Fruit fly (Drosophila melanogaster): Measurements from ENCODE around the gene CG4198.

CG4198 gene

DNA sequence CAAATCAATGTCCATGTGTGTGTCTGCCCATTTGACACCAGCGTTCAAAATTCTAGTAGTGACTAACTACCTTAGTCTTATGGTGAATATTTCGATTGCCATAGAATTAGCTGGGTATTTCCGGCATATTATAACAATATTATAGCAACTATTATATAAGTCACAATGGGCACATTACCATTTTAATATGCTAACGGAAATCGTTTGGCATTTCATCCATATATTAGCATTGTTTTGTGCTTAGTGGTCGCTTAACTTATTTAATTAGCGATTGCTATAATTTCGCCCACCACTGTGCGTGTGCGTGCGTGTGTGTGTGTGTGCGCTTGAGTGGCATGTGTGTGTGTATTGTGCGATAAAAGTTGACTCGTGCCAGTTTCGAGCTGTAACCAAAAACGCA lies 23.7 kb downstream of the CG4198 start (continued):
- peak; percentile 67 for TF ChIP-seq Hmr (GFP tag; optimal IDR thresholded peaks at IDR 0.05)
- peak; percentile 44 for TF ChIP-seq CG9727 (GFP tag; optimal IDR thresholded peaks at IDR 0.05)
- peak; percentile 12 for TF ChIP-seq CrebB (tag; optimal IDR thresholded peaks at IDR 0.05)
- peak; percentile 5 for TF ChIP-seq CG4328 (GFP tag; optimal IDR thresholded peaks at IDR 0.05)
- TF ChIP-seq CG11093 (GFP tag; IDR thresholded peaks at IDR 0.05): no peak
- peak; percentile 9 for TF ChIP-seq Usf (GFP tag; optimal IDR thresholded peaks at IDR 0.05)
- TF ChIP-seq ewg (GFP tag; optimal IDR thresholded peaks at IDR 0.05): peak; percentile 13
- TF ChIP-seq CG5180 (GFP tag; optimal IDR thresholded peaks at IDR 0.05): peak; percentile 17
- TF ChIP-seq CG8924 (tag; optimal IDR thresholded peaks at IDR 0.05): peak; percentile 42
- peak; percentile 9 for TF ChIP-seq odd (GFP tag; optimal IDR thresholded peaks at IDR 0.05)
- TF ChIP-seq CG10959 (GFP tag; IDR thresholded peaks at IDR 0.05): no peak
- peak; percentile 34 for TF ChIP-seq D19B (GFP tag; optimal IDR thresholded peaks at IDR 0.05)
- TF ChIP-seq CG8290 (GFP tag; optimal IDR thresholded peaks at IDR 0.05): no peak
- peak in 1 of 2 experiments; percentile 48 for TF ChIP-seq CG8290 (tag; optimal IDR thresholded peaks at IDR 0.05)
- peak; percentile 42 for TF ChIP-seq NfI (GFP tag; optimal IDR thresholded peaks at IDR 0.05)
- TF ChIP-seq HHEX (GFP tag; optimal IDR thresholded peaks at IDR 0.05): peak; percentile 45
- peak; percentile 59 for TF ChIP-seq Dek (tag; optimal IDR thresholded peaks at IDR 0.05)
- TF ChIP-seq h (optimal IDR thresholded peaks at IDR 0.05): no peak
- peak; percentile 61 for TF ChIP-seq dmrt99B (tag; optimal IDR thresholded peaks at IDR 0.05)
- peak; percentile 34 for TF ChIP-seq CG12071 (GFP tag; optimal IDR thresholded peaks at IDR 0.05)
- peak; percentile 63 for TF ChIP-seq Sox100B (GFP tag; optimal IDR thresholded peaks at IDR 0.05)
- TF ChIP-seq phol (tag; optimal IDR thresholded peaks at IDR 0.05): peak; percentile 43
- TF ChIP-seq CG2712 (tag; optimal IDR thresholded peaks at IDR 0.05): peak; percentile 20
- TF ChIP-seq CG33213 (GFP tag; optimal IDR thresholded peaks at IDR 0.05): no peak
- peak; percentile 24 for TF ChIP-seq exex (tag; optimal IDR thresholded peaks at IDR 0.05)
- peak; percentile 13 for TF ChIP-seq CG6683 (GFP tag; optimal IDR thresholded peaks at IDR 0.05)
- TF ChIP-seq prd (optimal IDR thresholded peaks at IDR 0.05): no peak
- TF ChIP-seq prd (GFP tag; IDR thresholded peaks at IDR 0.05): peak; percentile 33; the same call in 1 of the 3 replicates
- peak; percentile 73 for TF ChIP-seq Med (GFP tag)
- no peak for TF ChIP-seq crol (GFP tag; IDR thresholded peaks at IDR 0.05)
- TF ChIP-seq Xbp1 (GFP tag; optimal IDR thresholded peaks at IDR 0.05): peak; percentile 5
- TF ChIP-seq cwo (GFP tag; optimal IDR thresholded peaks at IDR 0.05): peak; percentile 56
- peak; percentile 55 for TF ChIP-seq CG7839 (tag; optimal IDR thresholded peaks at IDR 0.05)
- 0 out of 2 replicates have a peak, but pooled peaks have one; percentile 23 for TF ChIP-seq CG3847 (GFP tag; IDR thresholded peaks at IDR 0.05)
- peak; percentile 30 for TF ChIP-seq mirr (GFP tag; optimal IDR thresholded peaks at IDR 0.05)
- peak; percentile 29 for TF ChIP-seq CG30403 (GFP tag; optimal IDR thresholded peaks at IDR 0.05)
- peak; percentile 22; the same call in 1 of the 2 replicates for TF ChIP-seq Ptx1 (GFP tag; IDR thresholded peaks at IDR 0.05)
- peak in 1 of 2 experiments; percentile 29 for TF ChIP-seq Pdp1 (GFP tag; optimal IDR thresholded peaks at IDR 0.05)
- TF ChIP-seq Nf-YC (tag; optimal IDR thresholded peaks at IDR 0.05): peak; percentile 16
- peak; percentile 50 for TF ChIP-seq CG10147 (GFP tag; optimal IDR thresholded peaks at IDR 0.05)
- TF ChIP-seq CG34224 (GFP tag; IDR thresholded peaks at IDR 0.05; ENCODE audit: partially characterized antibody): no peak
- no peak for TF ChIP-seq Ravus (GFP tag; IDR thresholded peaks at IDR 0.05)
- TF ChIP-seq Blimp-1 (GFP tag; optimal IDR thresholded peaks at IDR 0.05): peak; percentile 5
- TF ChIP-seq CG18476 (GFP tag; optimal IDR thresholded peaks at IDR 0.05): peak; percentile 12
- peak; percentile 65 for TF ChIP-seq CG12769 (tag; optimal IDR thresholded peaks at IDR 0.05)
- peak; percentile 27 for TF ChIP-seq fd3F (GFP tag; optimal IDR thresholded peaks at IDR 0.05)
- TF ChIP-seq lov (optimal IDR thresholded peaks at IDR 0.05): no peak
- TF ChIP-seq lov (GFP tag; IDR thresholded peaks at IDR 0.05): no peak
- TF ChIP-seq nau (GFP tag; optimal IDR thresholded peaks at IDR 0.05): peak; percentile 10
- peak; percentile 48; the same call in 1 of the 2 replicates for TF ChIP-seq CG31441 (GFP tag; IDR thresholded peaks at IDR 0.05)
